Worm (Caenorhabditis elegans): ENCODE measurements around the gene C09G1.5.

The C09G1.5 gene

DNA sequence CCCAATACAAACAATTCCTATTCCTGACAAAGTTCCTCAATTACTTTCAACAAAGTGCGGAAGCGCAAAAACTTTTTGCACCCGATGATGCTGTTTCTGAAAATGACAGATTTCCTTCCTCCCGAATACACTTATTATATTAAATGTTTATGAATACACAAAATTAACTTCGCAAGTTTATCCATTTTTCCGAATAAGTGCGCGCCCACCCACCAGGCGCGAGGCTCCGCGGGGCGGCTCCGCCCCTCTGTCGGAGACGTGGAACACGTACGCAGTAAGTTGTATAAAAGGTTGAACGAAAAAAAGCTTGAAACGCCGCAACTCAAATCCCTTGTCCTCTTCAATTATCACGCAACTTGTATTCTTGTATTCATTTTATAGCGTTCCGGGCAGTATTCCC, at the start of gene C09G1.5:
Gene C09G1.5, plus strand, starts transcription at position 301 of the 400 bp plus-strand sequence.
- no peak for TF ChIP-seq nhr-47 (tag; optimal IDR thresholded peaks at IDR 0.05)
- TF ChIP-seq vab-15 (tag; optimal IDR thresholded peaks at IDR 0.05) = no peak
- no peak for TF ChIP-seq zip-4 (GFP tag; optimal IDR thresholded peaks at IDR 0.05)
- no peak for TF ChIP-seq skn-1 (tag; optimal IDR thresholded peaks at IDR 0.05)
- TF ChIP-seq ceh-82 (tag; optimal IDR thresholded peaks at IDR 0.05) = no peak
- no peak for TF ChIP-seq unc-130 (tag; optimal IDR thresholded peaks at IDR 0.05)
- TF ChIP-seq unc-62 (GFP tag; optimal IDR thresholded peaks at IDR 0.05) = no peak
- no peak for TF ChIP-seq nhr-85 (tag)
- TF ChIP-seq lin-39 (tag; optimal IDR thresholded peaks at IDR 0.05) = no peak
- TF ChIP-seq lin-15B (tag; optimal IDR thresholded peaks at IDR 0.05) = no peak
- no peak for TF ChIP-seq ztf-11 (tag; optimal IDR thresholded peaks at IDR 0.05)
- TF ChIP-seq efl-1 (optimal IDR thresholded peaks at IDR 0.05) = no peak
- TF ChIP-seq efl-1 (GFP tag; optimal IDR thresholded peaks at IDR 0.05 in 1 of 2) = no peak
- TF ChIP-seq tlp-1 (tag; optimal IDR thresholded peaks at IDR 0.05) = no peak
- no peak for TF ChIP-seq lsy-2 (tag; optimal IDR thresholded peaks at IDR 0.05)
- TF ChIP-seq lir-3 (tag; optimal IDR thresholded peaks at IDR 0.05; ENCODE audit: poor library complexity) = no peak
- TF ChIP-seq nhr-19 (GFP tag; conservative IDR thresholded peaks at IDR 0.05) = no peak
- TF ChIP-seq nhr-237 (tag; optimal IDR thresholded peaks at IDR 0.05) = no peak
- no peak for TF ChIP-seq nhr-84 (tag; optimal IDR thresholded peaks at IDR 0.05)

- TF ChIP-seq lsy-2 (tag; optimal IDR thresholded peaks at IDR 0.05) (no peak), efl-3 (GFP tag; optimal IDR thresholded peaks at IDR 0.05) (no peak), mep-1 (tag; optimal IDR thresholded peaks at IDR 0.05) (no peak), fkh-10 (GFP tag; optimal IDR thresholded peaks at IDR 0.05) (no peak), unc-62 (GFP tag; optimal IDR thresholded peaks at IDR 0.05) (no peak), hlh-17 (GFP tag; optimal IDR thresholded peaks at IDR 0.05; ENCODE audit: borderline replicate concordance) (no peak), nhr-84 (tag; optimal IDR thresholded peaks at IDR 0.05) (no peak), nhr-47 (tag; optimal IDR thresholded peaks at IDR 0.05) (no peak), fkh-8 (tag; optimal IDR thresholded peaks at IDR 0.05) (no peak), nhr-12 (tag; optimal IDR thresholded peaks at IDR 0.05) (no peak), sptf-1 (tag; optimal IDR thresholded peaks at IDR 0.05) (no peak), nhr-90 (tag; optimal IDR thresholded peaks at IDR 0.05; ENCODE audit: poor library complexity) (no peak), elt-3 (tag; optimal IDR thresholded peaks at IDR 0.05) (no peak), C34B4.2 (tag; optimal IDR thresholded peaks at IDR 0.05) (no peak)
Observed at ce11 chrX:15910328-15910727, 48.5 kb upstream of the C09G1.5 start, which contains the start of gene npr-33. Gene npr-33, plus strand, starts transcription at chrX:15910628.

ce11 chrX:15912841-15913240, 46.0 kb upstream of the C09G1.5 start:
- TF ChIP-seq unc-86 (tag; optimal IDR thresholded peaks at IDR 0.05) (no peak), efl-3 (GFP tag; optimal IDR thresholded peaks at IDR 0.05) (no peak), C16A3.4 (tag; optimal IDR thresholded peaks at IDR 0.05) (no peak), skn-1 (tag; optimal IDR thresholded peaks at IDR 0.05) (no peak), elt-3 (tag; optimal IDR thresholded peaks at IDR 0.05) (no peak), lin-39 (tag; optimal IDR thresholded peaks at IDR 0.05) (no peak), unc-62 (GFP tag; optimal IDR thresholded peaks at IDR 0.05) (no peak), nhr-11 (tag; optimal IDR thresholded peaks at IDR 0.05) (no peak)

- no peak for TF ChIP-seq tlp-1 (tag; optimal IDR thresholded peaks at IDR 0.05)
- no peak for TF ChIP-seq efl-1 (optimal IDR thresholded peaks at IDR 0.05)
- peak in 1 of 2 experiments; percentile 9 for TF ChIP-seq efl-1 (GFP tag; optimal IDR thresholded peaks at IDR 0.05 in 1 of 2)
Observed at ce11 chrX:15915774-15916173, 43.1 kb upstream of the C09G1.5 start.

ce11 chrX:15917000-15917399, 41.9 kb upstream of the C09G1.5 start, which contains the start of the genes F31B9.4 and F31B9.2:
Gene F31B9.4, minus strand, starts transcription at chrX:15917100.
Gene F31B9.2, plus strand, starts transcription at chrX:15917367.
- TF ChIP-seq ceh-8 (GFP tag; optimal IDR thresholded peaks at IDR 0.05) (no peak), pqm-1 (tag; optimal IDR thresholded peaks at IDR 0.05) (no peak)
